Worm (Caenorhabditis elegans) whole organism, L1 larva: ENCODE results near the gene ivns-1.

Experiments
- ama-1 ChIP-seq: fragments of 150-350 bp; optimal IDR thresholded peaks from 2 replicates; lab custom pipeline; 2014
- unc-130 ChIP-seq: fragments of 150-350 bp; optimal IDR thresholded peaks from 2 replicates; lab custom pipeline; 2017; ENCODE audit warnings: missing biosample characterization, missing genetic modification characterization, inconsistent platforms
- unc-86 ChIP-seq: sonication (generic microtip); optimal IDR thresholded peaks from 2 replicates; lab custom pipeline; 2016; ENCODE audit warnings: missing genetic modification characterization, missing compliant biosample characterization

DNA sequence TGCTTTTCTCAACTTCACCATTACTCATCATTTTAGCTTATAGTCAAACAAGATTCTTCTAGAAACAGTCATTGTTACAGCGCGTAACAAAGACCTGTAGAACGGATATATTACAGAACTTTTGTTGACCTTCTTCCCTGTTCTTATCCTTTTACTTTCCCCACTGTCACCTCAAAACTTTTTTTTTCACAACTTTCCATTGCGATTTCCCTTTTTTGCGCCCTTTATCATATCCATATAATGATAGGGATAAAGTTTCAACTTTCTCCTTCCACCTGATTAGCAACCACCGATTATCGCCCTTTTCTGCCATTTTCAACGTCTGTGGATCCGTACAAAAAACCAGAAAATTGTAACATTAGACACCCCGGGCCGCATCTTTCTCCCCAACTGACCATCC lies 43.0 kb upstream of the ivns-1 start:
- TF ChIP-seq unc-86 = no peak
- no peak for TF ChIP-seq unc-130 (tag; lab: Kevin White, UChicago)
- TF ChIP-seq ama-1 = no peak
